Worm (Caenorhabditis elegans): Measurements from ENCODE around the gene F12A10.9.

Gene F12A10.9

DNA sequence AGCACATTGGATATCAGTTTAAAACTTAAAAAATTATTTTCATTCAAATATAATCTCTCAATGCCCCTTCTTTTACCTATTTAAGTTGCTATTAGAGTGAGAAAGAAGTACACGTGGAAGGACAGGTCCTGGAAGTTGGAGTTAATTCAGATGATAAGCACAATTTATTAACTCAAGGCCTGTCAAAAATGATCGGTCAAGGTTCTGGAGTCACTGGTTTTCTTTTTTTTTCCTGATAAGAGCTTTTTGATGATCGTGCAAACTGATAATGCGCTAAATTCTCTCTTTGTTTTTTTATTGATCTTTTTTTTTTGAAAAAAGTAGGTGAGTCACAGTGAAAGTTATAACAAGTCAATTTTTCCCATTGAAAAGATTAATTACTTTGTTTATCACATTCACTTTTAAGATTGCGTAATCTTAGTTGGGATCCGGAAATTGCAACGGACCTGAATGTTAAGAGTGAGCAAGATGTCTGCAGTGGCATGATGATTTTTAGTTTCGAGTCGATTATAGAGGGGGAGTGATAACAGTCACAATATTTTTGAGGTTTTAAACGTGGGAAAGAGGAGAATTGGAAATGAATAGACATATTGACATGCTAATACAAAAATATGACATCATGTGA, 14.1 kb downstream of the F12A10.9 start:
- TF ChIP-seq tra-1 (GFP tag; IDR thresholded peaks at IDR 0.05) (peak; percentile 82; the same call in 1 of the 2 replicates), mdl-1 (tag; optimal IDR thresholded peaks at IDR 0.05) (no peak), ZK546.5 (tag; optimal IDR thresholded peaks at IDR 0.05) (no peak), dmd-6 (GFP tag; IDR thresholded peaks at IDR 0.05) (peak; percentile 94), unc-39 (tag; optimal IDR thresholded peaks at IDR 0.05) (no peak), mep-1 (tag; optimal IDR thresholded peaks at IDR 0.05) (no peak), ces-1 (GFP tag; optimal IDR thresholded peaks at IDR 0.05) (no peak), ceh-20 (GFP tag; IDR thresholded peaks at IDR 0.05) (no peak), lir-3 (tag; optimal IDR thresholded peaks at IDR 0.05) (no peak), nhr-77 (tag; optimal IDR thresholded peaks at IDR 0.05) (peak; percentile 76), nhr-25 (tag; optimal IDR thresholded peaks at IDR 0.05; ENCODE audit: borderline replicate concordance, insufficient read depth) (no peak), mxl-3 (GFP tag; optimal IDR thresholded peaks at IDR 0.05) (peak; percentile 13), F37D6.2 (tag; optimal IDR thresholded peaks at IDR 0.05) (no peak), ceh-44 (GFP tag; IDR thresholded peaks at IDR 0.05) (no peak), T20F7.1 (GFP tag; optimal IDR thresholded peaks at IDR 0.05) (no peak), nhr-11 (tag; optimal IDR thresholded peaks at IDR 0.05) (no peak), dmd-9 (GFP tag; IDR thresholded peaks at IDR 0.05) (no peak), mxl-2 (GFP tag; conservative IDR thresholded peaks at IDR 0.05) (no peak), F44E2.7 (GFP tag; IDR thresholded peaks at IDR 0.05) (no peak), daf-16 (GFP tag; optimal IDR thresholded peaks at IDR 0.05) (no peak), daf-16 (tag; optimal IDR thresholded peaks at IDR 0.05) (peak; percentile 44), pqm-1 (tag; optimal IDR thresholded peaks at IDR 0.05) (peak; percentile 86), skn-1 (tag; optimal IDR thresholded peaks at IDR 0.05) (no peak), daf-19 (GFP tag; conservative IDR thresholded peaks at IDR 0.05) (no peak), unc-62 (GFP tag; optimal IDR thresholded peaks at IDR 0.05 in 1 of 2) (no peak), unc-62 (tag; optimal IDR thresholded peaks at IDR 0.05) (no peak), nhr-28 (tag; optimal IDR thresholded peaks at IDR 0.05) (peak; percentile 76), spr-1 (tag; optimal IDR thresholded peaks at IDR 0.05) (no peak), lin-38 (GFP tag; IDR thresholded peaks at IDR 0.05) (no peak), hlh-30 (tag; optimal IDR thresholded peaks at IDR 0.05; ENCODE audit: insufficient read depth) (no peak), madf-9 (GFP tag; conservative IDR thresholded peaks at IDR 0.05) (no peak), ceh-62 (tag; optimal IDR thresholded peaks at IDR 0.05) (no peak), zfp-3 (GFP tag; conservative IDR thresholded peaks at IDR 0.05) (no peak), dve-1 (tag; optimal IDR thresholded peaks at IDR 0.05; ENCODE audit: insufficient read depth) (peak; percentile 77), nhr-48 (tag; optimal IDR thresholded peaks at IDR 0.05) (no peak), madf-5 (GFP tag; IDR thresholded peaks at IDR 0.05) (no peak), hlh-11 (tag; optimal IDR thresholded peaks at IDR 0.05) (peak; percentile 65), sdz-12 (GFP tag; optimal IDR thresholded peaks at IDR 0.05) (no peak), ama-1 (optimal IDR thresholded peaks at IDR 0.05) (no peak)

DNA sequence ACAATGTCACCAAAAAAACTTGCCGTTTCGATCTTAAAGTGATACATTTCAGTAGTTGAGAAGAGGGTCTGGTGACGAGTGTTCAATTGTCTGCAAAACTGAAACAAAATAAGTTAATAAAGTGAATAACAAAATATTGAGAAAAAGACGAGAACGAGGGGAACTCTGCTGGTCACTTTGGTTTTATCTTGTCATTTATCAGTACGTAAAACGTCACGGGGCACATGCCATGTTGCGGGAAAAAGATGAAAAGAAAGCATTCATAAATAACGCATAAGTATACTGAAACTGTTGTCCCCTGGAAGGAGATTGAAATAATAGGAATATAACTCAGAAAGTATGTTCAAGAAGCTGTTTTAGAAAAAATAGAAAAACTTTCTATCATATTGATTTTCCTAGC, 16.4 kb downstream of the F12A10.9 start, which contains the start of gene sahd-1:
Gene sahd-1 (minus strand): TSS at position 100 of the 400 bp plus-strand sequence.
- TF ChIP-seq egl-43 (GFP tag; IDR thresholded peaks at IDR 0.05) = no peak
- peak; percentile 40 for TF ChIP-seq pqm-1 (tag; optimal IDR thresholded peaks at IDR 0.05)
- no peak for TF ChIP-seq Y105C5A.15 (GFP tag; IDR thresholded peaks at IDR 0.05)
- TF ChIP-seq zag-1 (tag; optimal IDR thresholded peaks at IDR 0.05) = no peak
- no peak for TF ChIP-seq nhr-237 (tag; optimal IDR thresholded peaks at IDR 0.05)
- no peak for TF ChIP-seq unc-62 (GFP tag; optimal IDR thresholded peaks at IDR 0.05 in 1 of 2)
- TF ChIP-seq unc-62 (tag; optimal IDR thresholded peaks at IDR 0.05) = no peak
- TF ChIP-seq fos-1 (tag; optimal IDR thresholded peaks at IDR 0.05) = no peak
- no peak for TF ChIP-seq saeg-2 (GFP tag; IDR thresholded peaks at IDR 0.05)
- TF ChIP-seq ceh-82 (tag; optimal IDR thresholded peaks at IDR 0.05) = no peak
- TF ChIP-seq ceh-44 (GFP tag; IDR thresholded peaks at IDR 0.05) = no peak
- no peak for TF ChIP-seq gei-8 (GFP tag; optimal IDR thresholded peaks at IDR 0.05)
- TF ChIP-seq nhr-41 (GFP tag; IDR thresholded peaks at IDR 0.05) = no peak
- TF ChIP-seq mxl-2 (GFP tag; conservative IDR thresholded peaks at IDR 0.05) = no peak
- no peak for TF ChIP-seq mes-2 (tag; optimal IDR thresholded peaks at IDR 0.05; ENCODE audit: poor library complexity, severe bottlenecking)
- TF ChIP-seq aha-1 (tag) = peak; percentile 46
- TF ChIP-seq skn-1 (tag; optimal IDR thresholded peaks at IDR 0.05) = no peak
